Fruit fly (Drosophila melanogaster): ENCODE data around the gene CG31898.

DNA sequence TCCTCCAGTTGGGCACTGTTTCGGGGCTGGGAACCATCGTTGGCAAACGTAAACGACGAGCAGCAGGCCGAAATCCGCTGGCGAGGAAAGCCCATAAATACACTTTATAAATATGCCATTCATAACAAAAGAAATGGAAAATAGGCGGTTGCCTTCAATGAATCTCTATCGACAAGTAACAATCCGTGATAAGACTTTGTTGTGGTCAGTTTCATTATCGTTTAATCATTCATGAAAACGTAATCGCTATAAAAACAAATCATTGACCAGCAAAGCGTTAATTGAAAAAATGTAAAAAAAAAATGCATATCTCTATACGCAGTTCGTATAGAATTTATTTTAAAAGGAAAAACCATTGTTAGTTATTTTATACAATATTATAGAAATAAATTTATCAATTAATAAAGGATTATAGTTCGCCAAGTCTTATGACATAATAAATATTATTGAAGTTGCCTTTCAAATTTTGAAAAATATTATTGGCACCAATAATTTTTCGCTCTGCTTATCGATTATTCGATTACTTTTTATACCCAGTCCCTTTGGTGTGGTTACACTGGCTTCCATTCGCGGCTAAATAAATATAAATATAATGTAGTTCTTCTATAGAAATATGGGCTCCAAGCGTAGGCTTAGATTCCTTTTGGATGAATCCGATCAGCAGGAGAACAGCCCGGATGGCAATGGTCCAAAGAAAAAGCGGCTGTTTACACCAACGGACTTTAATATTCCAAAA lies at the start of gene CG31898:
- TF ChIP-seq Myc (optimal IDR thresholded peaks at IDR 0.05) = no peak
- no peak for TF ChIP-seq psq (optimal IDR thresholded peaks at IDR 0.05)
- TF ChIP-seq h (optimal IDR thresholded peaks at IDR 0.05) = no peak
